Worm (Caenorhabditis elegans) whole organism, L3 larva: ENCODE results near the gene srh-78.

ENCODE experiments used
- R02D3.7 ChIP-seq: fragments of 150-350 bp; optimal IDR thresholded peaks from 2 replicates; lab custom pipeline; 2014; ENCODE audit warnings: missing biosample characterization, missing genetic modification characterization
- egl-27 ChIP-seq: sonication (generic microtip); optimal IDR thresholded peaks from 4 replicates; lab custom pipeline; 2017; ENCODE audit warnings: missing biosample characterization, missing genetic modification reagents, missing genetic modification characterization
- fos-1 ChIP-seq: fragments of 150-350 bp; optimal IDR thresholded peaks from 2 replicates; lab custom pipeline; 2014; ENCODE audit warnings: missing biosample characterization, missing genetic modification characterization
- mdl-1 ChIP-seq: fragments of 150-350 bp; optimal IDR thresholded peaks from 2 replicates; lab custom pipeline; 2014; ENCODE audit warnings: missing biosample characterization, missing genetic modification characterization
- nhr-11 ChIP-seq: fragments of 150-350 bp; optimal IDR thresholded peaks from 2 replicates; lab custom pipeline; 2014; ENCODE audit warnings: missing biosample characterization, missing genetic modification characterization
- nhr-76 ChIP-seq: fragments of 150-350 bp; sonication (generic microtip); optimal IDR thresholded peaks from 5 replicates; lab custom pipeline; 2014; ENCODE audit warnings: missing biosample characterization, missing genetic modification characterization
- snpc-4 ChIP-seq: fragments of 150-350 bp; optimal IDR thresholded peaks from 2 replicates; lab custom pipeline; 2014; ENCODE audit warnings: missing biosample characterization, missing genetic modification characterization

DNA sequence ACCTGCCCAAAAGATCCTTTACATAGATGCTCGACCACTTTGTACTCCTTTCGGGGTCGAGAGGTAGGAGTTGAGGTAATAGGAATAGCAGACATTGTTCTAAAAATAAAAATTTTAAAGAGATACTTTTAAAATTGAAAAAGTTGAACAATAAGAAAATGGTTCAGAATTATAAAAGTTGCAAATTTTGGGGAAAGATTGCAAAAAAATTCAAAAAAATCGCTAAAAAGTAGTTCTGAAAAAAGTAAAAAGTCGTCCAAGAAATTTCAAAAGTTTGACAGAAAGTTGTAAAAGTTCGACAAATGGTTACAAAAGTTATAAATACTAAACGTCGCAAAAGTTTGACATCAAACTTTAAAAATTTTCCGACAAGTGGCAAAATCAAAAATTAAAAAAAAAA is 21.1 kb downstream of the srh-78 start, which contains the start of gene R02C2.1:
- no peak for TF ChIP-seq nhr-11 (tag; lab: Kevin White, UChicago)
- TF ChIP-seq nhr-76 (tag; lab: Kevin White, UChicago): no peak
- no peak for TF ChIP-seq fos-1
- TF ChIP-seq mdl-1 (tag; lab: Kevin White, UChicago): no peak
- TF ChIP-seq egl-27: no peak
- no peak for TF ChIP-seq snpc-4 (tag; lab: Kevin White, UChicago)
- TF ChIP-seq R02D3.7 (tag; lab: Kevin White, UChicago): no peak
